Worm (Caenorhabditis elegans) whole organism, L4 larva: ENCODE results near the gene C53A5.17.
A peak's percentile ranks its signal among the peaks of the same experiment; 100 is the strongest.

ENCODE experiments used
- F10B5.3 ChIP-seq: sonication (generic microtip); optimal IDR thresholded peaks from 2 replicates; lab custom pipeline; 2016; ENCODE audit warnings: mild to moderate bottlenecking, missing genetic modification characterization, missing compliant biosample characterization
- F26F4.8 ChIP-seq: fragments of 200-800 bp; sonication (Bioruptor generic); conservative IDR thresholded peaks from 2 replicates; pipeline ENCODE4 v1.3.6; 2022; ENCODE audit warnings: missing genetic modification characterization, missing compliant biosample characterization
- F44E2.7 ChIP-seq: fragments of 200-800 bp; sonication (Bioruptor generic); IDR thresholded peaks from 2 replicates; pipeline ENCODE4 v2.1.2; 2022; ENCODE audit warnings: missing genetic modification characterization, missing compliant biosample characterization
- F49E8.2 ChIP-seq: sonication (generic microtip); optimal IDR thresholded peaks from 2 replicates; lab custom pipeline; 2016; ENCODE audit warnings: missing compliant biosample characterization, mild to moderate bottlenecking, missing genetic modification characterization, borderline replicate concordance
- T20F7.1 ChIP-seq: fragments of 200-800 bp; sonication (Bioruptor generic); optimal IDR thresholded peaks from 2 replicates; lab custom pipeline; 2018; ENCODE audit warnings: mild to moderate bottlenecking, missing genetic modification characterization, missing compliant biosample characterization
- T26A8.4 ChIP-seq: fragments of 200-800 bp; sonication (Bioruptor generic); IDR thresholded peaks from 2 replicates; pipeline ENCODE4 v1.3.6; 2022; ENCODE audit warnings: missing genetic modification characterization, missing compliant biosample characterization
- Y48G9A.11 ChIP-seq: fragments of 200-800 bp; sonication (Bioruptor generic); IDR thresholded peaks from 2 replicates; pipeline ENCODE4 v1.3.6; 2022; ENCODE audit warnings: missing genetic modification reagents, missing genetic modification characterization, missing compliant biosample characterization
- ZK546.5 ChIP-seq, 2 experiments: sonication (generic microtip); optimal IDR thresholded peaks; 2 replicates each; lab custom pipeline; 2017; ENCODE audit warnings: missing biosample characterization in 2 of 2, missing genetic modification characterization in 2 of 2
- aly-2 ChIP-seq: sonication (generic microtip); optimal IDR thresholded peaks from 2 replicates; lab custom pipeline; 2018; ENCODE audit warnings: missing biosample characterization, missing genetic modification characterization
- ama-1 ChIP-seq: fragments of 150-350 bp; optimal IDR thresholded peaks from 2 replicates; lab custom pipeline; 2014; ENCODE audit warnings: inconsistent platforms, mixed read lengths
- daf-12 ChIP-seq: fragments of 150-350 bp; optimal IDR thresholded peaks from 2 replicates; lab custom pipeline; 2014; ENCODE audit warnings: missing biosample characterization, missing genetic modification reagents, missing genetic modification characterization
- daf-16 ChIP-seq, 3 experiments: sonication (generic microtip); optimal IDR thresholded peaks; 2 replicates each; lab custom pipeline; 2016 to 2017; ENCODE audit warnings: missing genetic modification characterization in 3 of 3, missing genetic modification reagents in 3 of 3, mild to moderate bottlenecking in 2 of 3, missing compliant biosample characterization in 2 of 3, missing biosample characterization in 1 of 3, moderate library complexity in 1 of 3
- daf-8 ChIP-seq: fragments of 200-800 bp; sonication (Bioruptor generic); IDR thresholded peaks from 2 replicates; pipeline ENCODE4 v1.3.6; 2022; ENCODE audit warnings: missing genetic modification characterization, missing compliant biosample characterization
- dmd-9 ChIP-seq: fragments of 200-800 bp; sonication (Bioruptor generic); IDR thresholded peaks from 2 replicates; pipeline ENCODE4 v1.3.6; 2022; ENCODE audit warnings: missing genetic modification reagents, missing genetic modification characterization, missing compliant biosample characterization
- egl-43 ChIP-seq: fragments of 200-800 bp; sonication (Bioruptor generic); IDR thresholded peaks from 2 replicates; pipeline ENCODE4 v1.3.6; 2022; ENCODE audit warnings: missing genetic modification reagents, missing genetic modification characterization, missing compliant biosample characterization
- fos-1 ChIP-seq: fragments of 150-350 bp; optimal IDR thresholded peaks from 2 replicates; lab custom pipeline; 2014; ENCODE audit warnings: missing biosample characterization, missing genetic modification characterization
- gei-8 ChIP-seq: fragments of 200-800 bp; sonication (Bioruptor generic); optimal IDR thresholded peaks from 2 replicates; lab custom pipeline; 2018; ENCODE audit warnings: mild to moderate bottlenecking, missing genetic modification characterization, missing compliant biosample characterization
- hif-1 ChIP-seq, 2 experiments: sonication (generic microtip); optimal IDR thresholded peaks; 2 replicates each; lab custom pipeline; 2016 to 2017; ENCODE audit warnings: missing compliant biosample characterization in 2 of 2, missing genetic modification characterization in 2 of 2, missing genetic modification reagents in 2 of 2, missing genotype in 2 of 2, mild to moderate bottlenecking in 1 of 2
- hlh-11 ChIP-seq: fragments of 200-800 bp; sonication (Bioruptor generic); optimal IDR thresholded peaks from 2 replicates; lab custom pipeline; 2018; ENCODE audit warnings: mild to moderate bottlenecking, missing genetic modification characterization, missing compliant biosample characterization
- hlh-30 ChIP-seq: sonication (generic microtip); optimal IDR thresholded peaks from 2 replicates; lab custom pipeline; 2017; ENCODE audit warnings: antibody characterized with exemption, mild to moderate bottlenecking, missing genetic modification characterization, missing compliant biosample characterization; ENCODE audit not compliant: insufficient read depth
- hmg-1.1 ChIP-seq: fragments of 200-800 bp; sonication (Bioruptor generic); IDR thresholded peaks from 2 replicates; pipeline ENCODE4 v1.3.6; 2022; ENCODE audit warnings: missing genetic modification reagents, missing genetic modification characterization, missing compliant biosample characterization
- lin-1 ChIP-seq: fragments of 200-800 bp; sonication (Bioruptor generic); IDR thresholded peaks from 2 replicates; pipeline ENCODE4 v1.3.6; 2022; ENCODE audit warnings: missing genetic modification reagents, missing genetic modification characterization, missing compliant biosample characterization
- lin-13 ChIP-seq: fragments of 150-350 bp; optimal IDR thresholded peaks from 2 replicates; lab custom pipeline; 2014; ENCODE audit warnings: missing biosample characterization, missing genetic modification reagents, missing genetic modification characterization
- lin-29 ChIP-seq: fragments of 200-800 bp; sonication (Bioruptor generic); IDR thresholded peaks from 2 replicates; pipeline ENCODE4 v1.3.6; 2022; ENCODE audit warnings: missing genetic modification reagents, missing genetic modification characterization, missing compliant biosample characterization
- lin-38 ChIP-seq: fragments of 200-800 bp; sonication (Bioruptor generic); IDR thresholded peaks from 2 replicates; pipeline ENCODE4 v1.3.6; 2022; ENCODE audit warnings: missing genetic modification reagents, missing genetic modification characterization, missing compliant biosample characterization
- madf-9 ChIP-seq: fragments of 200-800 bp; sonication (Bioruptor generic); conservative IDR thresholded peaks from 2 replicates; pipeline ENCODE4 v1.3.6; 2022; ENCODE audit warnings: missing genetic modification reagents, missing genetic modification characterization, missing compliant biosample characterization
- mep-1 ChIP-seq: fragments of 150-350 bp; sonication (generic microtip); optimal IDR thresholded peaks from 3 replicates; lab custom pipeline; 2014; ENCODE audit warnings: missing biosample characterization, missing genetic modification characterization
- mes-2 ChIP-seq: sonication (generic microtip); optimal IDR thresholded peaks from 2 replicates; lab custom pipeline; 2016; ENCODE audit warnings: missing genotype, mild to moderate bottlenecking, missing genetic modification characterization, missing compliant biosample characterization; ENCODE audit not compliant: poor library complexity, severe bottlenecking
- mxl-2 ChIP-seq: fragments of 200-800 bp; sonication (Bioruptor generic); conservative IDR thresholded peaks from 2 replicates; pipeline ENCODE4 v1.3.6; 2022; ENCODE audit warnings: missing genetic modification reagents, missing genetic modification characterization, missing compliant biosample characterization
- mxl-3 ChIP-seq: fragments of 200-800 bp; sonication (Bioruptor generic); optimal IDR thresholded peaks from 2 replicates; lab custom pipeline; 2018; ENCODE audit warnings: mild to moderate bottlenecking, missing genetic modification characterization, missing compliant biosample characterization
- nhr-10 ChIP-seq: fragments of 150-350 bp; optimal IDR thresholded peaks from 2 replicates; lab custom pipeline; 2014; ENCODE audit warnings: missing biosample characterization, missing genetic modification characterization
- nhr-102 ChIP-seq: sonication (generic microtip); optimal IDR thresholded peaks from 2 replicates; lab custom pipeline; 2016; ENCODE audit warnings: mild to moderate bottlenecking, missing genetic modification characterization, moderate library complexity, missing compliant biosample characterization
- nhr-11 ChIP-seq: fragments of 150-350 bp; optimal IDR thresholded peaks from 2 replicates; lab custom pipeline; 2014; ENCODE audit warnings: missing biosample characterization, missing genetic modification characterization
- nhr-41 ChIP-seq: fragments of 200-800 bp; sonication (Bioruptor generic); IDR thresholded peaks from 2 replicates; pipeline ENCODE4 v1.3.6; 2022; ENCODE audit warnings: missing genetic modification reagents, missing genetic modification characterization, missing compliant biosample characterization
- nhr-76 ChIP-seq: fragments of 150-350 bp; optimal IDR thresholded peaks from 2 replicates; lab custom pipeline; 2014; ENCODE audit warnings: missing biosample characterization, missing genetic modification characterization
- nhr-77 ChIP-seq: fragments of 150-350 bp; optimal IDR thresholded peaks from 2 replicates; lab custom pipeline; 2014; ENCODE audit warnings: missing biosample characterization, missing genetic modification characterization
- pha-4 ChIP-seq, 2 experiments: fragments of 150-350 bp in 1 of 2; fragments of 200-800 bp in 1 of 2; sonication (Bioruptor generic) in 1 of 2; IDR thresholded peaks in 1 of 2; optimal IDR thresholded peaks in 1 of 2; 2 replicates each; pipeline versions ENCODE4 v1.3.6 to Lab custom; 2014 to 2022; ENCODE audit warnings: missing genetic modification characterization in 2 of 2, missing genetic modification reagents in 2 of 2, missing biosample characterization in 1 of 2, missing compliant biosample characterization in 1 of 2
- php-3 ChIP-seq: fragments of 200-800 bp; sonication (Bioruptor generic); IDR thresholded peaks from 2 replicates; pipeline ENCODE4 v1.3.6; 2022; ENCODE audit warnings: missing genetic modification reagents, missing genetic modification characterization, missing compliant biosample characterization
- pqm-1 ChIP-seq: sonication (generic microtip); optimal IDR thresholded peaks from 2 replicates; lab custom pipeline; 2017; ENCODE audit warnings: missing biosample characterization, missing genetic modification characterization
- saeg-2 ChIP-seq: fragments of 200-800 bp; sonication (Bioruptor generic); IDR thresholded peaks from 2 replicates; pipeline ENCODE4 v1.3.6; 2022; ENCODE audit warnings: missing genetic modification reagents, missing genetic modification characterization, missing compliant biosample characterization
- skn-1 ChIP-seq: fragments of 150-350 bp; optimal IDR thresholded peaks from 2 replicates; lab custom pipeline; 2014; ENCODE audit warnings: missing biosample characterization, missing genetic modification characterization
- tag-97 ChIP-seq: fragments of 200-800 bp; sonication (Bioruptor generic); IDR thresholded peaks from 2 replicates; pipeline ENCODE4 v1.3.6; 2022; ENCODE audit warnings: missing genetic modification characterization, missing compliant biosample characterization
- tra-1 ChIP-seq: fragments of 200-800 bp; sonication (Bioruptor generic); IDR thresholded peaks from 2 replicates; pipeline ENCODE4 v1.3.6; 2022; ENCODE audit warnings: missing genetic modification reagents, missing genetic modification characterization, missing compliant biosample characterization
- unc-39 ChIP-seq: sonication (generic microtip); optimal IDR thresholded peaks from 2 replicates; lab custom pipeline; 2017; ENCODE audit warnings: missing biosample characterization, missing genetic modification characterization
- unc-62 ChIP-seq, 3 experiments: fragments of 150-350 bp in 1 of 3; sonication (generic microtip); optimal IDR thresholded peaks in 2 of 3; peaks in 1 of 3; 1 replicate in 1 of 3; 2 replicates in 2 of 3; lab custom pipeline; 2014 to 2017; ENCODE audit warnings: missing biosample characterization in 3 of 3, missing genetic modification characterization in 3 of 3, missing genetic modification reagents in 3 of 3, missing genotype in 1 of 3
- vab-7 ChIP-seq: fragments of 200-800 bp; sonication (Bioruptor generic); IDR thresholded peaks from 2 replicates; pipeline ENCODE4 v1.3.6; 2022; ENCODE audit warnings: missing genetic modification reagents, missing genetic modification characterization, missing compliant biosample characterization
- zfp-3 ChIP-seq: fragments of 200-800 bp; sonication (Bioruptor generic); conservative IDR thresholded peaks from 2 replicates; pipeline ENCODE4 v1.3.6; 2022; ENCODE audit warnings: missing genetic modification reagents, missing genetic modification characterization, missing compliant biosample characterization
- ztf-11 ChIP-seq: fragments of 150-350 bp; optimal IDR thresholded peaks from 2 replicates; lab custom pipeline; 2014; ENCODE audit warnings: missing biosample characterization, missing genetic modification characterization
- ztf-7 ChIP-seq: fragments of 150-350 bp; optimal IDR thresholded peaks from 2 replicates; lab custom pipeline; 2014; ENCODE audit warnings: missing biosample characterization, missing genetic modification characterization

The C53A5.17 gene

DNA sequence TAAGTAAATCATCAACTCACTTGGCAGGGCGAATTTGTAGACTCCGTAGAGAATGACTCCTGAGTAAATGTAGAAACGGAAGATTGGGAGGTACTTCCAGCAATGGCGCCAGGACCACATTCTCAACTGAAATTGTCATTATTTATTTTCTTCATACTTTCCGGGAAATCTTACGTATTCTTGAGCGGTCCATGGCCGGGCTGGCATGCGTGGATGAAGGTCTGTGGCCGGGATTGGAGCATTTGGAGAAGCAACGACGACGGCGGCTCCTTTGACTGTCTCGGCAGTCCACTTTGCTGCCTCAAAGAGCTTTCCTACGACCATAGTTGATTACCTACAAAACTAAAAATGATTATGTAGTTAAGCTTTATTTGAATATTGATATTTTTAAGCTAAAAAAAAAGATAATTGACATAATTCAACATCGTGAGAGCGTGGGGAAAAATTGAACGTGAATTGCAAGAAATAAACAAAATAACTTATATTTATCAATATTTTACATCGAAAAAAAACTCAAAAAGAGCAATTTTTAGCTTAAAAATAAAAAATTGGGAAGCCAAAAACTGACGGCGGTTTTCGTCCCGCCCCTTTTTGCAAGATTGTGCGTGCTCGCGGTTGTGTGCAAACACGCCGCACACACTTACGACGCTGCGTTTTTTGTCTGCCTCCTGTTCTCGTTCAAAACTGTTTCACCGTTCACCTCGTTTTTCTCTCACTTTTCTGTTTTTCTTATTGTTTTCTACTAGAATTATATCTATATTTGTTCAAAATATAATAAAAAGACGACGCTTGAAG is 3.1 kb upstream of the C53A5.17 start, which contains the start of gene ril-1:
ril-1 (minus strand) TSS at position 342 of the 795 bp plus-strand sequence.
- TF ChIP-seq saeg-2 (GFP tag; lab: Robert Waterston, UW) (no peak), skn-1 (tag; lab: Kevin White, UChicago) (no peak), nhr-102 (tag; lab: Kevin White, UChicago) (no peak), dmd-9 (GFP tag; lab: Robert Waterston, UW) (no peak), Y48G9A.11 (GFP tag; lab: Robert Waterston, UW) (no peak), lin-38 (GFP tag; lab: Robert Waterston, UW) (peak; percentile 62), pqm-1 (no peak), ama-1 (lab: Kevin White, UChicago) (no peak), daf-8 (GFP tag; lab: Robert Waterston, UW) (no peak), madf-9 (no peak), ZK546.5 (tag; optimal IDR thresholded peaks at IDR 0.05; lab: Kevin White, UChicago) (no peak), nhr-11 (tag; lab: Kevin White, UChicago) (no peak), lin-1 (GFP tag; lab: Robert Waterston, UW) (no peak), gei-8 (GFP tag; lab: Kevin White, UChicago) (no peak), F49E8.2 (no peak), daf-12 (tag; lab: Kevin White, UChicago) (no peak), vab-7 (GFP tag; lab: Robert Waterston, UW) (no peak), nhr-41 (GFP tag; lab: Robert Waterston, UW) (no peak), T20F7.1 (no peak), nhr-77 (peak; percentile 43), tra-1 (GFP tag; lab: Robert Waterston, UW) (no peak), egl-43 (GFP tag; lab: Robert Waterston, UW) (no peak), daf-16 (GFP tag; optimal IDR thresholded peaks at IDR 0.05; lab: Kevin White, UChicago) (no peak), daf-16 (tag; optimal IDR thresholded peaks at IDR 0.05; lab: Kevin White, UChicago) (peak; percentile 40), F10B5.3 (tag; lab: Kevin White, UChicago) (no peak), hlh-11 (tag; lab: Kevin White, UChicago) (no peak), F26F4.8 (GFP tag; lab: Robert Waterston, UW) (no peak), lin-29 (no peak), ztf-7 (tag; lab: Kevin White, UChicago) (no peak), php-3 (no peak), mxl-3 (GFP tag; lab: Kevin White, UChicago) (peak; percentile 6), unc-62 (GFP tag; optimal IDR thresholded peaks at IDR 0.05 in 1 of 2; lab: Kevin White, UChicago) (no peak), unc-62 (tag; optimal IDR thresholded peaks at IDR 0.05; lab: Kevin White, UChicago) (no peak), hmg-1.1 (peak; percentile 45; the same call in 1 of the 2 replicates), nhr-76 (tag; lab: Kevin White, UChicago) (no peak), nhr-10 (tag; lab: Kevin White, UChicago) (no peak), zfp-3 (GFP tag; lab: Robert Waterston, UW) (no peak), unc-39 (tag; lab: Kevin White, UChicago) (no peak), F44E2.7 (no peak), aly-2 (no peak), hif-1 (tag; optimal IDR thresholded peaks at IDR 0.05; lab: Kevin White, UChicago) (peak in 1 of 2 experiments; percentile 28), hlh-30 (tag; lab: Kevin White, UChicago) (peak; percentile 35), fos-1 (tag; lab: Kevin White, UChicago) (no peak), ztf-11 (tag; lab: Kevin White, UChicago) (no peak), mep-1 (tag; lab: Kevin White, UChicago) (peak; percentile 75), T26A8.4 (GFP tag; lab: Robert Waterston, UW) (no peak), lin-13 (peak; percentile 40), mxl-2 (GFP tag; lab: Robert Waterston, UW) (no peak), tag-97 (GFP tag; lab: Robert Waterston, UW) (no peak), mes-2 (tag; lab: Kevin White, UChicago) (peak; percentile 77), pha-4 (GFP tag; IDR thresholded peaks at IDR 0.05; lab: Robert Waterston, UW) (no peak), pha-4 (tag; optimal IDR thresholded peaks at IDR 0.05; lab: Kevin White, UChicago) (no peak)
